Worm (Caenorhabditis elegans): ENCODE measurements around the gene fbxa-42.

fbxa-42 gene

ce11 chrIII:2265986-2266701, 4.9 kb upstream of the fbxa-42 start, which contains the start of gene fbxa-9:
Gene fbxa-9, plus strand, starts transcription at chrIII:2266651.
- TF ChIP-seq pros-1 (tag; optimal IDR thresholded peaks at IDR 0.05) (no peak), T23F11.4 (GFP tag; optimal IDR thresholded peaks at IDR 0.05) (no peak), elt-2 (tag; optimal IDR thresholded peaks at IDR 0.05) (peak; percentile 79)

- TF ChIP-seq fkh-6 (tag; optimal IDR thresholded peaks at IDR 0.05) (no peak), ahr-1 (tag; optimal IDR thresholded peaks at IDR 0.05) (no peak), T23F11.4 (GFP tag; optimal IDR thresholded peaks at IDR 0.05) (no peak), Y22D7AL.16 (tag; optimal IDR thresholded peaks at IDR 0.05) (no peak), nhr-232 (tag; optimal IDR thresholded peaks at IDR 0.05) (no peak), lin-11 (tag; optimal IDR thresholded peaks at IDR 0.05) (no peak), unc-86 (tag; optimal IDR thresholded peaks at IDR 0.05) (no peak), lim-6 (tag; optimal IDR thresholded peaks at IDR 0.05) (no peak), che-1 (tag; optimal IDR thresholded peaks at IDR 0.05) (no peak), ceh-45 (GFP tag; IDR thresholded peaks at IDR 0.05) (no peak), ceh-14 (tag; optimal IDR thresholded peaks at IDR 0.05) (no peak), ceh-24 (tag; optimal IDR thresholded peaks at IDR 0.05) (no peak), unc-55 (GFP tag; optimal IDR thresholded peaks at IDR 0.05) (no peak), K02D7.2 (tag; optimal IDR thresholded peaks at IDR 0.05) (no peak), sdc-2 (tag; optimal IDR thresholded peaks at IDR 0.05) (no peak), pqm-1 (tag; optimal IDR thresholded peaks at IDR 0.05) (no peak), hlh-13 (GFP tag; optimal IDR thresholded peaks at IDR 0.05) (no peak), elt-2 (tag; optimal IDR thresholded peaks at IDR 0.05) (no peak), tbx-7 (tag; optimal IDR thresholded peaks at IDR 0.05) (no peak)
Measured at ce11 chrIII:2262942-2263341, 1.7 kb upstream of the fbxa-42 start, which contains the start of gene Y54F10BM.6. Gene Y54F10BM.6, plus strand, starts transcription at chrIII:2263242.

- TF ChIP-seq fkh-6 (tag; optimal IDR thresholded peaks at IDR 0.05): no peak
Measured at ce11 chrIII:2259329-2259728, 1.9 kb downstream of the fbxa-42 start.

ce11 chrIII:2258863-2259262, 2.4 kb downstream of the fbxa-42 start, which contains the start of gene fbxa-43:
Gene fbxa-43, minus strand, starts transcription at chrIII:2258963.
- TF ChIP-seq K02D7.2 (tag; optimal IDR thresholded peaks at IDR 0.05) (no peak), fax-1 (tag; optimal IDR thresholded peaks at IDR 0.05) (no peak), hlh-30 (tag; optimal IDR thresholded peaks at IDR 0.05; ENCODE audit: insufficient read depth) (no peak), C38D4.7 (GFP tag; optimal IDR thresholded peaks at IDR 0.05) (no peak), ceh-31 (tag; optimal IDR thresholded peaks at IDR 0.05) (no peak), pag-3 (tag; optimal IDR thresholded peaks at IDR 0.05; ENCODE audit: borderline replicate concordance) (no peak), ceh-14 (tag; optimal IDR thresholded peaks at IDR 0.05) (no peak)

- no peak for TF ChIP-seq fkh-10 (GFP tag; optimal IDR thresholded peaks at IDR 0.05)
- no peak for TF ChIP-seq K09A11.1 (tag; optimal IDR thresholded peaks at IDR 0.05; ENCODE audit: insufficient read depth)
- TF ChIP-seq npax-4 (tag; optimal IDR thresholded peaks at IDR 0.05): no peak
- no peak for TF ChIP-seq odd-2 (tag; optimal IDR thresholded peaks at IDR 0.05)
- no peak for TF ChIP-seq ceh-31 (tag; optimal IDR thresholded peaks at IDR 0.05)
- no peak for TF ChIP-seq fax-1 (tag; optimal IDR thresholded peaks at IDR 0.05)
- TF ChIP-seq hlh-6 (tag; optimal IDR thresholded peaks at IDR 0.05): no peak
- TF ChIP-seq ceh-24 (tag; optimal IDR thresholded peaks at IDR 0.05): no peak
- no peak for TF ChIP-seq ceh-34 (tag; optimal IDR thresholded peaks at IDR 0.05)
- no peak for TF ChIP-seq F13H6.1 (tag; optimal IDR thresholded peaks at IDR 0.05)
- TF ChIP-seq lim-6 (tag; optimal IDR thresholded peaks at IDR 0.05): no peak
- no peak for TF ChIP-seq elt-2 (tag; optimal IDR thresholded peaks at IDR 0.05)
- no peak for TF ChIP-seq pha-2 (tag; optimal IDR thresholded peaks at IDR 0.05)
- TF ChIP-seq sox-4 (tag; optimal IDR thresholded peaks at IDR 0.05): no peak
Measured at ce11 chrIII:2255522-2255921, 5.7 kb downstream of the fbxa-42 start, which contains the start of gene fbxa-71. Gene fbxa-71, plus strand, starts transcription at chrIII:2255822.

All from whole organism, late embryonic.